Fruit fly (Drosophila melanogaster) whole organism, adult: ENCODE measurements around the gene XNP.

Experiments
- CG14711 ChIP-seq: fragments of 200-800 bp; sonication (Bioruptor generic); optimal IDR thresholded peaks from 2 replicates; lab custom pipeline; 2018; ENCODE audit warnings: missing biosample characterization, mild to moderate bottlenecking, missing genetic modification characterization, moderate library complexity
- CG1620 ChIP-seq: fragments of 200-800 bp; sonication (Bioruptor generic); optimal IDR thresholded peaks from 2 replicates; lab custom pipeline; 2016; ENCODE audit warnings: missing biosample characterization, missing genetic modification characterization
- CG33017 ChIP-seq: fragments of 200-800 bp; sonication (Bioruptor generic); optimal IDR thresholded peaks from 2 replicates; lab custom pipeline; 2018; ENCODE audit warnings: missing biosample characterization, mild to moderate bottlenecking, missing genetic modification characterization, moderate library complexity
- toe ChIP-seq: fragments of 200-800 bp; sonication (Bioruptor generic); optimal IDR thresholded peaks from 2 replicates; lab custom pipeline; 2016; ENCODE audit warnings: missing biosample characterization, missing genetic modification characterization

XNP gene

DNA sequence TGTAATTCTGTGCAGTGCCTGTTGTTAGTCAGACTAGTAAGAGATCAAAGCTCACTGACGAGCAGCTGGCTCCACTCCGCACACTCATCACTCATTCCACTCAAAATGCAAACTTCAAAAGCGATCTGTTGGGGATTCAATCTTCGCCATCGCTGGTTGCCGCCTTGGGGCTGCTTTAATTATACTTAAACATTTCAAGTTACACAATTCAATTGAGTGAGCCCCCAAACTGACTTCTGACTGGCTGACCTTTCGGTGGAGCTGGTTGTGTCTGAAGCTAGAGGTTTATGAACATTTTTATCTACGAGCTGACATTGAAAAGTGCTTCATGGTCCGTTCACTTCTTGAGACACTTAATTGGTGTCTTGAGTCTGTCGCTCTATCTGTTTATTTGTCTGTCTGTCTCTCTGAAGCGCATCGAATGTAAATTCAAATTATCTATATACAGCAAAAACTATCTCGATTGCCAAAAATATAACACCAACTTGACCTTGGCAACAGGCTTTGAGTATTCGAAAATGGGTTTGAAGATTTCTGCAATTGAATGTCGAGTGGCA lies 45.3 kb downstream of the XNP start:
- no peak for TF ChIP-seq toe
- no peak for TF ChIP-seq CG1620 (GFP tag; lab: Kevin White, UChicago)
- TF ChIP-seq CG33017 (tag; lab: Kevin White, UChicago) = no peak
- TF ChIP-seq CG14711 (tag; lab: Kevin White, UChicago) = no peak
